Worm (Caenorhabditis elegans): ENCODE results near the gene tba-7.

ce11 chrIII:11346383-11346782 is 25.2 kb downstream of the tba-7 start, which contains the start of gene T28D6.7:
- TF ChIP-seq ztf-29 (GFP tag; IDR thresholded peaks at IDR 0.05) (no peak), cog-1 (tag; optimal IDR thresholded peaks at IDR 0.05) (no peak), flt-1 (GFP tag; IDR thresholded peaks at IDR 0.05) (no peak), ztf-23 (GFP tag; IDR thresholded peaks at IDR 0.05) (no peak), tab-1 (GFP tag; IDR thresholded peaks at IDR 0.05) (no peak), T22C8.4 (GFP tag; IDR thresholded peaks at IDR 0.05) (no peak)

Data from whole organism, midembryonic.